Worm (Caenorhabditis elegans): ENCODE data around the gene zif-1.

ce11 chrIII:9050600-9050999 lies 48.0 kb downstream of the zif-1 start, which contains the start of gene ikke-1:
- TF ChIP-seq fos-1 (tag; optimal IDR thresholded peaks at IDR 0.05) (no peak), egl-27 (tag; optimal IDR thresholded peaks at IDR 0.05) (no peak), skn-1 (tag; optimal IDR thresholded peaks at IDR 0.05) (no peak), gmeb-1 (tag; optimal IDR thresholded peaks at IDR 0.05) (no peak), snpc-4 (tag; optimal IDR thresholded peaks at IDR 0.05) (no peak), unc-62 (GFP tag; optimal IDR thresholded peaks at IDR 0.05) (no peak), nhr-11 (tag; optimal IDR thresholded peaks at IDR 0.05) (no peak), aly-2 (tag; optimal IDR thresholded peaks at IDR 0.05) (no peak), unc-55 (GFP tag; optimal IDR thresholded peaks at IDR 0.05) (no peak), elt-3 (tag; optimal IDR thresholded peaks at IDR 0.05) (no peak), ama-1 (optimal IDR thresholded peaks at IDR 0.05) (no peak)

All from whole organism, L2 larva.